In the genomic region with DNA sequence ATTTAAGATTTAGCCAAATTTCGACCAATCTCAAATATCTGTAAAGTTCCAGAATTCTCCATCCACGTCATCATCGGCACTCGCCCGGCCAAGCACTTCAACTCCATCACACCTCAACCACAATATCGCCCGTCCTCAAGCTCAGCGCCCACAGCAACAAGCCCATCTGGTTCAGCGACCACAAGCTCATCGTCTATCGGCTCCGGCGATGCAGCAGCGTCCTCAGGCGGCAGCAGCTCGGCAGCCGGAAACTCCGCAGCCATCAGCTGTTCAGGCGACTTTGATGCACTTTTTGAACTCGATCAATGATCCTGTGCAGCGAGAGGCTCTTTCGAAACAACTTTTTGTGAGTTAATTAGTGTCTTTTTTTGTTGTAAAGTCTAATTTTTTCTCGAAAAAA, we compare ENCODE assay signal across 6 worm cellular contexts.
TF ChIP-seq lines count a peak whose summit lies in the region.

No protein-coding gene starts in this region.

TF ChIP-seq in whole organism, L1 larva, 84 proteins besides CTCF, POLR2A, EP300 and RAD21:
- TF ChIP-seq swsn-7 (tag; optimal IDR thresholded peaks at IDR 0.05; lab: Kevin White, UChicago) = no peak
- TF ChIP-seq sptf-1 (tag; optimal IDR thresholded peaks at IDR 0.05; lab: Kevin White, UChicago) = no peak
- TF ChIP-seq rnt-1 (tag; optimal IDR thresholded peaks at IDR 0.05; lab: Kevin White, UChicago) = peak; percentile 38
- TF ChIP-seq nhr-28 (tag; optimal IDR thresholded peaks at IDR 0.05; lab: Kevin White, UChicago) = no peak

TF ChIP-seq in whole organism, L2 larva, 48 proteins besides CTCF, POLR2A, EP300 and RAD21:
- TF ChIP-seq Y55F3AM.14 (GFP tag; optimal IDR thresholded peaks at IDR 0.05; lab: Kevin White, UChicago) (peak; percentile 17), nhr-23 (tag; optimal IDR thresholded peaks at IDR 0.05; lab: Kevin White, UChicago) (no peak)

TF ChIP-seq in whole organism, L3 larva, 47 proteins besides CTCF, POLR2A, EP300 and RAD21:
- no peak for TF ChIP-seq ztf-4 (tag; optimal IDR thresholded peaks at IDR 0.05; lab: Kevin White, UChicago)
- peak; percentile 10 for TF ChIP-seq lsy-12 (tag; optimal IDR thresholded peaks at IDR 0.05; lab: Kevin White, UChicago)
- no peak for TF ChIP-seq nhr-11 (tag; optimal IDR thresholded peaks at IDR 0.05; lab: Kevin White, UChicago)

TF ChIP-seq in whole organism, L4 larva, 104 proteins besides CTCF, POLR2A, EP300 and RAD21 (continues in another document):
- no peak for TF ChIP-seq snpc-4 (tag; optimal IDR thresholded peaks at IDR 0.05; lab: Kevin White, UChicago)
- no peak for TF ChIP-seq pqm-1 (tag; optimal IDR thresholded peaks at IDR 0.05; lab: Kevin White, UChicago)
- TF ChIP-seq sdz-12 (GFP tag; optimal IDR thresholded peaks at IDR 0.05; lab: Kevin White, UChicago) = no peak
- TF ChIP-seq mdt-29 (GFP tag; IDR thresholded peaks at IDR 0.05; lab: Robert Waterston, UW) = no peak
- no peak for TF ChIP-seq jun-1 (tag; optimal IDR thresholded peaks at IDR 0.05; lab: Kevin White, UChicago)
- 0 out of 2 replicates have a peak, but pooled peaks have one; percentile 37 for TF ChIP-seq saeg-2 (GFP tag; IDR thresholded peaks at IDR 0.05; lab: Robert Waterston, UW)
- TF ChIP-seq dve-1 (tag; optimal IDR thresholded peaks at IDR 0.05; lab: Kevin White, UChicago; ENCODE audit: insufficient read depth) = no peak
- 0 out of 2 replicates have a peak, but pooled peaks have one; percentile 46 for TF ChIP-seq D1046.2 (GFP tag; IDR thresholded peaks at IDR 0.05; lab: Robert Waterston, UW)
- no peak for TF ChIP-seq hlh-30 (tag; optimal IDR thresholded peaks at IDR 0.05; lab: Kevin White, UChicago; ENCODE audit: insufficient read depth)
- TF ChIP-seq R02D3.7 (tag; optimal IDR thresholded peaks at IDR 0.05; lab: Kevin White, UChicago) = no peak
- TF ChIP-seq ces-1 (GFP tag; optimal IDR thresholded peaks at IDR 0.05; lab: Kevin White, UChicago) = no peak
- no peak for TF ChIP-seq unc-62 (GFP tag; optimal IDR thresholded peaks at IDR 0.05 in 1 of 2; lab: Kevin White, UChicago)
- TF ChIP-seq unc-62 (tag; optimal IDR thresholded peaks at IDR 0.05; lab: Kevin White, UChicago) = no peak
- no peak for TF ChIP-seq ceh-82 (tag; optimal IDR thresholded peaks at IDR 0.05; lab: Kevin White, UChicago)
- TF ChIP-seq nhr-76 (tag; optimal IDR thresholded peaks at IDR 0.05; lab: Kevin White, UChicago) = no peak
- TF ChIP-seq php-3 (GFP tag; IDR thresholded peaks at IDR 0.05; lab: Robert Waterston, UW) = no peak
- TF ChIP-seq nhr-111 (GFP tag; optimal IDR thresholded peaks at IDR 0.05; lab: Kevin White, UChicago) = peak; percentile 20
- no peak for TF ChIP-seq daf-19 (GFP tag; conservative IDR thresholded peaks at IDR 0.05; lab: Robert Waterston, UW)
- 0 out of 2 replicates have a peak, but pooled peaks have one; percentile 15 for TF ChIP-seq nhr-41 (GFP tag; IDR thresholded peaks at IDR 0.05; lab: Robert Waterston, UW)
- TF ChIP-seq F49E8.2 (tag; optimal IDR thresholded peaks at IDR 0.05; lab: Kevin White, UChicago; ENCODE audit: borderline replicate concordance) = no peak
- no peak for TF ChIP-seq lim-7 (GFP tag; IDR thresholded peaks at IDR 0.05; lab: Robert Waterston, UW)
- no peak for TF ChIP-seq zag-1 (tag; optimal IDR thresholded peaks at IDR 0.05; lab: Kevin White, UChicago)
- no peak for TF ChIP-seq fkh-10 (GFP tag; optimal IDR thresholded peaks at IDR 0.05; lab: Kevin White, UChicago)
- no peak for TF ChIP-seq rbr-2 (tag; optimal IDR thresholded peaks at IDR 0.05; lab: Kevin White, UChicago)
- TF ChIP-seq Y48G9A.11 (GFP tag; IDR thresholded peaks at IDR 0.05; lab: Robert Waterston, UW) = peak; percentile 39; the same call in 1 of the 2 replicates

TF ChIP-seq in whole organism, mixed stage, embryonic, 35 proteins besides CTCF, POLR2A, EP300 and RAD21:
- TF ChIP-seq tbx-8 (GFP tag; optimal IDR thresholded peaks at IDR 0.05; lab: Kevin White, UChicago) (no peak), hlh-1 (tag; optimal IDR thresholded peaks at IDR 0.05; lab: Kevin White, UChicago) (peak; percentile 25)

TF ChIP-seq in whole organism, young adult, 124 proteins besides CTCF, POLR2A, EP300 and RAD21:
- peak; percentile 32 for TF ChIP-seq chd-7 (tag; optimal IDR thresholded peaks at IDR 0.05; lab: Kevin White, UChicago)
- peak; percentile 31 for TF ChIP-seq F52B5.7 (tag; optimal IDR thresholded peaks at IDR 0.05; lab: Kevin White, UChicago)
- peak; percentile 84 for TF ChIP-seq egrh-3 (GFP tag; IDR thresholded peaks at IDR 0.05; lab: Robert Waterston, UW)
- no peak for TF ChIP-seq lin-35 (GFP tag; optimal IDR thresholded peaks at IDR 0.05; lab: Kevin White, UChicago)
- peak; percentile 85; the same call in 1 of the 2 replicates for TF ChIP-seq cebp-2 (GFP tag; IDR thresholded peaks at IDR 0.05; lab: Robert Waterston, UW)
- no peak for TF ChIP-seq die-1 (tag; optimal IDR thresholded peaks at IDR 0.05; lab: Kevin White, UChicago)
- peak; percentile 90 for TF ChIP-seq zfh-2 (GFP tag; conservative IDR thresholded peaks at IDR 0.05; lab: Robert Waterston, UW)
- peak; percentile 22; the same call in 1 of the 2 replicates for TF ChIP-seq mcd-1 (GFP tag; IDR thresholded peaks at IDR 0.05; lab: Robert Waterston, UW)
- 0 out of 2 replicates have a peak, but pooled peaks have one; percentile 15 for TF ChIP-seq ztf-25 (GFP tag; IDR thresholded peaks at IDR 0.05; lab: Robert Waterston, UW)
- TF ChIP-seq zim-3 (tag; optimal IDR thresholded peaks at IDR 0.05; lab: Kevin White, UChicago) = peak; percentile 28
- TF ChIP-seq C06A6.2 (GFP tag; conservative IDR thresholded peaks at IDR 0.05; lab: Robert Waterston, UW) = no peak
- TF ChIP-seq madf-3 (GFP tag; IDR thresholded peaks at IDR 0.05; lab: Robert Waterston, UW) = 0 out of 2 replicates have a peak, but pooled peaks have one; percentile 25
- TF ChIP-seq ztf-28 (GFP tag; IDR thresholded peaks at IDR 0.05; lab: Robert Waterston, UW) = peak; percentile 34; the same call in 1 of the 2 replicates
